Fruit fly (Drosophila melanogaster): ENCODE results near the gene CG43740.

Gene CG43740

dm6 chrX:10320425-10320978 is 12.9 kb upstream of the CG43740 start (continued):
- TF ChIP-seq fd96Cb (tag; optimal IDR thresholded peaks at IDR 0.05), result no peak
- no peak for TF ChIP-seq ranshi (GFP tag; IDR thresholded peaks at IDR 0.05)
- no peak for TF ChIP-seq Atf-2 (GFP tag; optimal IDR thresholded peaks at IDR 0.05)
- no peak for TF ChIP-seq CG5953 (GFP tag; IDR thresholded peaks at IDR 0.05)
- TF ChIP-seq knrl (GFP tag; IDR thresholded peaks at IDR 0.05; ENCODE audit: partially characterized antibody), result no peak
- TF ChIP-seq Xbp1 (GFP tag; optimal IDR thresholded peaks at IDR 0.05), result no peak
- TF ChIP-seq Mrtf (GFP tag; IDR thresholded peaks at IDR 0.05), result no peak
- no peak for TF ChIP-seq sima (GFP tag; optimal IDR thresholded peaks at IDR 0.05)
- TF ChIP-seq Hr51 (GFP tag; optimal IDR thresholded peaks at IDR 0.05), result peak in 1 of 2 experiments; percentile 30
- no peak for TF ChIP-seq br (optimal IDR thresholded peaks at IDR 0.05)
- TF ChIP-seq Doc3 (GFP tag; IDR thresholded peaks at IDR 0.05; ENCODE audit: partially characterized antibody), result no peak
- TF ChIP-seq row (GFP tag; IDR thresholded peaks at IDR 0.05), result peak; percentile 27; the same call in 1 of the 3 replicates
- TF ChIP-seq CG8765 (GFP tag; IDR thresholded peaks at IDR 0.05), result no peak
- no peak for TF ChIP-seq chm (GFP tag; IDR thresholded peaks at IDR 0.05)
- TF ChIP-seq CG6791 (GFP tag; IDR thresholded peaks at IDR 0.05; ENCODE audit: partially characterized antibody), result no peak
- TF ChIP-seq CG13287 (GFP tag; IDR thresholded peaks at IDR 0.05; ENCODE audit: partially characterized antibody), result no peak
- no peak for TF ChIP-seq CG2120 (GFP tag; optimal IDR thresholded peaks at IDR 0.05)
- TF ChIP-seq Lpt (GFP tag; optimal IDR thresholded peaks at IDR 0.05), result no peak
- 0 out of 3 replicates have a peak, but pooled peaks have one; percentile 19 for TF ChIP-seq CG11695 (GFP tag; IDR thresholded peaks at IDR 0.05)
- peak; percentile 7 for TF ChIP-seq CG10267 (tag; optimal IDR thresholded peaks at IDR 0.05)
- TF ChIP-seq Fer2 (tag; optimal IDR thresholded peaks at IDR 0.05), result no peak
- TF ChIP-seq CG9876 (GFP tag; optimal IDR thresholded peaks at IDR 0.05), result no peak
- no peak for TF ChIP-seq psq (GFP tag; optimal IDR thresholded peaks at IDR 0.05)
- TF ChIP-seq Xrp1 (GFP tag; IDR thresholded peaks at IDR 0.05), result peak; percentile 14; the same call in 1 of the 2 replicates
- TF ChIP-seq CG15514 (GFP tag; optimal IDR thresholded peaks at IDR 0.05), result no peak
- no peak for TF ChIP-seq CG1603 (tag; optimal IDR thresholded peaks at IDR 0.05)
- TF ChIP-seq ATbp (GFP tag; optimal IDR thresholded peaks at IDR 0.05), result peak; percentile 39
- TF ChIP-seq CG15479 (GFP tag; optimal IDR thresholded peaks at IDR 0.05), result no peak
- TF ChIP-seq CG3838 (GFP tag; optimal IDR thresholded peaks at IDR 0.05), result no peak
- TF ChIP-seq grau (tag; optimal IDR thresholded peaks at IDR 0.05), result peak; percentile 19
- TF ChIP-seq Dref (GFP tag; IDR thresholded peaks at IDR 0.05), result no peak
- peak; percentile 30 for TF ChIP-seq CG30403 (GFP tag; optimal IDR thresholded peaks at IDR 0.05)
- TF ChIP-seq CG2889 (GFP tag; IDR thresholded peaks at IDR 0.05), result no peak
- peak; percentile 35 for TF ChIP-seq CG15601 (tag; optimal IDR thresholded peaks at IDR 0.05)
- no peak for TF ChIP-seq CG16779 (GFP tag; IDR thresholded peaks at IDR 0.05)
- TF ChIP-seq Fer1 (GFP tag; optimal IDR thresholded peaks at IDR 0.05), result peak; percentile 31
- no peak for TF ChIP-seq CG1647 (GFP tag; optimal IDR thresholded peaks at IDR 0.05)
- TF ChIP-seq CG11560 (tag; IDR thresholded peaks at IDR 0.05), result no peak
- peak; percentile 37 for TF ChIP-seq gem (tag; optimal IDR thresholded peaks at IDR 0.05)
- TF ChIP-seq CG12744 (GFP tag; optimal IDR thresholded peaks at IDR 0.05), result no peak
- no peak for TF ChIP-seq tll (GFP tag; optimal IDR thresholded peaks at IDR 0.05)
- TF ChIP-seq croc (GFP tag; conservative IDR thresholded peaks at IDR 0.05), result no peak
- no peak for TF ChIP-seq Hmr (GFP tag; optimal IDR thresholded peaks at IDR 0.05)
- no peak for TF ChIP-seq CG4820 (GFP tag; optimal IDR thresholded peaks at IDR 0.05)
- TF ChIP-seq Vsx1 (GFP tag; optimal IDR thresholded peaks at IDR 0.05), result no peak
- no peak for TF ChIP-seq dimm (GFP tag; IDR thresholded peaks at IDR 0.05)
- TF ChIP-seq Max (GFP tag; optimal IDR thresholded peaks at IDR 0.05), result no peak
- TF ChIP-seq D19B (GFP tag; optimal IDR thresholded peaks at IDR 0.05), result no peak
- TF ChIP-seq al (GFP tag; IDR thresholded peaks at IDR 0.05), result no peak
- TF ChIP-seq Nf-YB (GFP tag; optimal IDR thresholded peaks at IDR 0.05), result no peak
- no peak for TF ChIP-seq maf-S (GFP tag; optimal IDR thresholded peaks at IDR 0.05)

Measured in whole organism, embryonic.